Fruit fly (Drosophila melanogaster) whole organism, prepupa: Measurements from ENCODE around the gene CG13023.

Experiments
- Blimp-1 ChIP-seq: fragments of 200-800 bp; sonication (Bioruptor generic); optimal IDR thresholded peaks from 3 replicates; lab custom pipeline; 2017; ENCODE audit warnings: missing biosample characterization, missing genetic modification characterization, mild to moderate bottlenecking, moderate library complexity, missing genetic modification reagents
- CG10631 ChIP-seq: fragments of 200-800 bp; sonication (Bioruptor generic); optimal IDR thresholded peaks from 2 replicates; lab custom pipeline; 2016; ENCODE audit warnings: missing biosample characterization, missing genetic modification characterization
- CG10669 ChIP-seq: fragments of 200-800 bp; sonication (Bioruptor generic); optimal IDR thresholded peaks from 3 replicates; lab custom pipeline; 2018; ENCODE audit warnings: missing biosample characterization, mild to moderate bottlenecking, missing genetic modification characterization, moderate library complexity
- CG11294 ChIP-seq: fragments of 200-800 bp; sonication (Bioruptor generic); IDR thresholded peaks from 2 replicates; pipeline ENCODE4 v1.3.6; 2022; ENCODE audit warnings: missing biosample characterization, missing genetic modification characterization
- CG11902 ChIP-seq: fragments of 200-800 bp; sonication (Bioruptor generic); optimal IDR thresholded peaks from 3 replicates; lab custom pipeline; 2016; ENCODE audit warnings: missing biosample characterization, missing genetic modification characterization
- CG15336 ChIP-seq: fragments of 200-800 bp; sonication (Bioruptor generic); IDR thresholded peaks from 2 replicates; pipeline ENCODE4 v1.3.6; 2022; ENCODE audit warnings: missing biosample characterization, missing genetic modification characterization
- CG1621 ChIP-seq: fragments of 200-800 bp; sonication (Bioruptor generic); optimal IDR thresholded peaks from 3 replicates; lab custom pipeline; 2018; ENCODE audit warnings: missing biosample characterization, mild to moderate bottlenecking, missing genetic modification characterization
- CG16779 ChIP-seq: fragments of 200-800 bp; sonication (Bioruptor generic); optimal IDR thresholded peaks from 3 replicates; lab custom pipeline; 2017; ENCODE audit warnings: missing biosample characterization, mild to moderate bottlenecking, missing genetic modification characterization
- CG31627 ChIP-seq: fragments of 200-800 bp; sonication (Bioruptor generic); optimal IDR thresholded peaks from 3 replicates; lab custom pipeline; 2016; ENCODE audit warnings: missing biosample characterization, missing genetic modification characterization
- CG32006 ChIP-seq: fragments of 200-800 bp; sonication (Bioruptor generic); optimal IDR thresholded peaks from 3 replicates; lab custom pipeline; 2017; ENCODE audit warnings: missing biosample characterization, mild to moderate bottlenecking, missing genetic modification characterization
- CG34406 ChIP-seq: fragments of 200-800 bp; sonication (Bioruptor generic); optimal IDR thresholded peaks from 3 replicates; lab custom pipeline; 2016; ENCODE audit warnings: missing biosample characterization, missing genetic modification characterization
- CG4318 ChIP-seq: fragments of 200-800 bp; sonication (Bioruptor generic); optimal IDR thresholded peaks from 3 replicates; lab custom pipeline; 2017; ENCODE audit warnings: missing biosample characterization, mild to moderate bottlenecking, missing genetic modification characterization
- CG6163 ChIP-seq: fragments of 200-800 bp; sonication (Bioruptor generic); IDR thresholded peaks from 3 replicates; pipeline ENCODE4 v1.3.6; 2022; ENCODE audit warnings: missing biosample characterization, missing genetic modification characterization
- CG6276 ChIP-seq: fragments of 200-800 bp; sonication (Bioruptor generic); optimal IDR thresholded peaks from 2 replicates; lab custom pipeline; 2017; ENCODE audit warnings: missing biosample characterization, mild to moderate bottlenecking, missing genetic modification characterization
- CG6792 ChIP-seq: fragments of 200-800 bp; sonication (Bioruptor generic); optimal IDR thresholded peaks from 3 replicates; lab custom pipeline; 2016; ENCODE audit warnings: missing biosample characterization, missing genetic modification characterization
- CG6854 ChIP-seq: fragments of 200-800 bp; sonication (Bioruptor generic); optimal IDR thresholded peaks from 2 replicates; lab custom pipeline; 2017; ENCODE audit warnings: missing biosample characterization, mild to moderate bottlenecking, missing genetic modification characterization
- CG7368 ChIP-seq: fragments of 200-800 bp; sonication (Bioruptor generic); optimal IDR thresholded peaks from 3 replicates; lab custom pipeline; 2016; ENCODE audit warnings: missing biosample characterization, missing genetic modification characterization
- CG8119 ChIP-seq: fragments of 200-800 bp; sonication (Bioruptor generic); IDR thresholded peaks from 3 replicates; pipeline ENCODE4 v1.3.6; 2022; ENCODE audit warnings: missing biosample characterization, missing genetic modification characterization
- CG8319 ChIP-seq: fragments of 200-800 bp; sonication (Bioruptor generic); optimal IDR thresholded peaks from 3 replicates; lab custom pipeline; 2016; ENCODE audit warnings: missing biosample characterization, missing genetic modification characterization
- CG9139 ChIP-seq: fragments of 200-800 bp; sonication (Bioruptor generic); optimal IDR thresholded peaks from 3 replicates; lab custom pipeline; 2017; ENCODE audit warnings: missing biosample characterization, mild to moderate bottlenecking, missing genetic modification characterization
- Eip75B ChIP-seq: fragments of 200-800 bp; sonication (Bioruptor generic); optimal IDR thresholded peaks from 3 replicates; lab custom pipeline; 2016; ENCODE audit warnings: missing biosample characterization, missing genetic modification characterization
- Eip78C ChIP-seq: fragments of 200-800 bp; sonication (Bioruptor generic); peaks from one replicate; lab custom pipeline; 2016; ENCODE audit warnings: missing biosample characterization, missing genetic modification characterization
- Eip93F ChIP-seq: fragments of 200-800 bp; sonication (Bioruptor generic); optimal IDR thresholded peaks from 2 replicates; lab custom pipeline; 2016; ENCODE audit warnings: missing biosample characterization, mild to moderate bottlenecking, missing genetic modification characterization
- Ets21C ChIP-seq: fragments of 200-800 bp; sonication (Bioruptor generic); optimal IDR thresholded peaks from 3 replicates; lab custom pipeline; 2016; ENCODE audit warnings: missing biosample characterization, missing genetic modification characterization
- Ets96B ChIP-seq: fragments of 200-800 bp; optimal IDR thresholded peaks from 2 replicates; lab custom pipeline; 2019; ENCODE audit warnings: missing biosample characterization, mild to moderate bottlenecking, missing genetic modification characterization, moderate library complexity
- Gug ChIP-seq: fragments of 200-800 bp; sonication (Bioruptor generic); IDR thresholded peaks from 2 replicates; pipeline ENCODE4 v1.3.6; 2022; ENCODE audit warnings: missing biosample characterization, missing genetic modification characterization
- Hr38 ChIP-seq: sonication (Bioruptor generic); optimal IDR thresholded peaks from 2 replicates; lab custom pipeline; 2016; ENCODE audit warnings: missing biosample characterization, missing genetic modification characterization
- Hr39 ChIP-seq: fragments of 200-800 bp; sonication (Bioruptor generic); optimal IDR thresholded peaks from 2 replicates; lab custom pipeline; 2016; ENCODE audit warnings: missing biosample characterization, missing genetic modification characterization
- Hr4 ChIP-seq: fragments of 200-800 bp; sonication (Bioruptor generic); optimal IDR thresholded peaks from 3 replicates; lab custom pipeline; 2016; ENCODE audit warnings: missing biosample characterization, missing genetic modification characterization
- Lpt ChIP-seq: fragments of 200-800 bp; sonication (Bioruptor generic); optimal IDR thresholded peaks from 3 replicates; lab custom pipeline; 2016; ENCODE audit warnings: missing biosample characterization, missing genetic modification characterization
- Met ChIP-seq: fragments of 200-800 bp; sonication (Bioruptor generic); optimal IDR thresholded peaks from 3 replicates; lab custom pipeline; 2016; ENCODE audit warnings: missing biosample characterization, missing genetic modification characterization
- Smox ChIP-seq: fragments of 200-800 bp; sonication (Bioruptor generic); optimal IDR thresholded peaks from 3 replicates; lab custom pipeline; 2016; ENCODE audit warnings: missing biosample characterization, missing genetic modification characterization
- Sox14 ChIP-seq: fragments of 200-800 bp; sonication (Bioruptor generic); optimal IDR thresholded peaks from 3 replicates; lab custom pipeline; 2016; ENCODE audit warnings: missing biosample characterization, missing genetic modification characterization
- Sox15 ChIP-seq: fragments of 200-800 bp; sonication (Bioruptor generic); optimal IDR thresholded peaks from 3 replicates; lab custom pipeline; 2016; ENCODE audit warnings: missing biosample characterization, missing genetic modification characterization
- achi ChIP-seq: fragments of 200-800 bp; sonication (Bioruptor generic); optimal IDR thresholded peaks from 3 replicates; lab custom pipeline; 2016; ENCODE audit warnings: missing biosample characterization, missing genetic modification characterization
- acj6 ChIP-seq: fragments of 200-800 bp; sonication (Bioruptor generic); optimal IDR thresholded peaks from 3 replicates; lab custom pipeline; 2016; ENCODE audit warnings: missing biosample characterization, missing genetic modification characterization
- cyc ChIP-seq: fragments of 200-800 bp; sonication (Bioruptor generic); optimal IDR thresholded peaks from 3 replicates; lab custom pipeline; 2016; ENCODE audit warnings: missing biosample characterization, missing genetic modification characterization
- dac ChIP-seq: fragments of 200-800 bp; sonication (Bioruptor generic); optimal IDR thresholded peaks from 2 replicates; lab custom pipeline; 2017; ENCODE audit warnings: missing biosample characterization, mild to moderate bottlenecking, missing genetic modification characterization
- dsx ChIP-seq: fragments of 200-800 bp; optimal IDR thresholded peaks from 3 replicates; lab custom pipeline; 2019; ENCODE audit warnings: missing biosample characterization, mild to moderate bottlenecking, missing genetic modification characterization, moderate library complexity; ENCODE audit not compliant: poor library complexity, severe bottlenecking
- eg ChIP-seq: fragments of 200-800 bp; sonication (Bioruptor generic); IDR thresholded peaks from 3 replicates; pipeline ENCODE4 v1.3.6; 2022; ENCODE audit warnings: missing biosample characterization, missing genetic modification characterization
- esn ChIP-seq: fragments of 200-800 bp; sonication (Bioruptor generic); optimal IDR thresholded peaks from 2 replicates; lab custom pipeline; 2016; ENCODE audit warnings: missing biosample characterization, mild to moderate bottlenecking, missing genetic modification characterization, moderate library complexity
- fd59A ChIP-seq: fragments of 200-800 bp; sonication (Bioruptor generic); optimal IDR thresholded peaks from 2 replicates; lab custom pipeline; 2017; ENCODE audit warnings: missing biosample characterization, mild to moderate bottlenecking, missing genetic modification characterization, missing genetic modification reagents
- fd85E ChIP-seq: fragments of 200-800 bp; sonication (Bioruptor generic); optimal IDR thresholded peaks from 3 replicates; lab custom pipeline; 2016; ENCODE audit warnings: missing biosample characterization, missing genetic modification characterization
- fkh ChIP-seq: fragments of 200-800 bp; sonication (Bioruptor generic); optimal IDR thresholded peaks from 3 replicates; lab custom pipeline; 2017; ENCODE audit warnings: missing biosample characterization, mild to moderate bottlenecking, missing genetic modification characterization, moderate library complexity
- lz ChIP-seq: fragments of 200-800 bp; sonication (Bioruptor generic); optimal IDR thresholded peaks from 3 replicates; lab custom pipeline; 2016; ENCODE audit warnings: missing biosample characterization, missing genetic modification characterization
- pdm3 ChIP-seq: fragments of 200-800 bp; sonication (Bioruptor generic); optimal IDR thresholded peaks from 3 replicates; lab custom pipeline; 2016; ENCODE audit warnings: missing biosample characterization, missing genetic modification characterization
- salr ChIP-seq, 2 experiments: fragments of 200-800 bp; sonication (Bioruptor generic); optimal IDR thresholded peaks; 3 replicates each; lab custom pipeline; 2016 to 2018; ENCODE audit warnings: missing biosample characterization in 2 of 2, missing genetic modification characterization in 2 of 2, mild to moderate bottlenecking in 1 of 2
- spab ChIP-seq: fragments of 200-800 bp; sonication (Bioruptor generic); optimal IDR thresholded peaks from 2 replicates; lab custom pipeline; 2017; ENCODE audit warnings: missing biosample characterization, mild to moderate bottlenecking, missing genetic modification characterization, missing genetic modification reagents
- svp ChIP-seq: fragments of 200-800 bp; sonication (Bioruptor generic); peaks from one replicate; lab custom pipeline; 2016; ENCODE audit warnings: missing biosample characterization, missing genetic modification characterization
- topi ChIP-seq: fragments of 200-800 bp; sonication (Bioruptor generic); optimal IDR thresholded peaks from 3 replicates; lab custom pipeline; 2016; ENCODE audit warnings: missing biosample characterization, missing genetic modification characterization

The CG13023 gene

DNA sequence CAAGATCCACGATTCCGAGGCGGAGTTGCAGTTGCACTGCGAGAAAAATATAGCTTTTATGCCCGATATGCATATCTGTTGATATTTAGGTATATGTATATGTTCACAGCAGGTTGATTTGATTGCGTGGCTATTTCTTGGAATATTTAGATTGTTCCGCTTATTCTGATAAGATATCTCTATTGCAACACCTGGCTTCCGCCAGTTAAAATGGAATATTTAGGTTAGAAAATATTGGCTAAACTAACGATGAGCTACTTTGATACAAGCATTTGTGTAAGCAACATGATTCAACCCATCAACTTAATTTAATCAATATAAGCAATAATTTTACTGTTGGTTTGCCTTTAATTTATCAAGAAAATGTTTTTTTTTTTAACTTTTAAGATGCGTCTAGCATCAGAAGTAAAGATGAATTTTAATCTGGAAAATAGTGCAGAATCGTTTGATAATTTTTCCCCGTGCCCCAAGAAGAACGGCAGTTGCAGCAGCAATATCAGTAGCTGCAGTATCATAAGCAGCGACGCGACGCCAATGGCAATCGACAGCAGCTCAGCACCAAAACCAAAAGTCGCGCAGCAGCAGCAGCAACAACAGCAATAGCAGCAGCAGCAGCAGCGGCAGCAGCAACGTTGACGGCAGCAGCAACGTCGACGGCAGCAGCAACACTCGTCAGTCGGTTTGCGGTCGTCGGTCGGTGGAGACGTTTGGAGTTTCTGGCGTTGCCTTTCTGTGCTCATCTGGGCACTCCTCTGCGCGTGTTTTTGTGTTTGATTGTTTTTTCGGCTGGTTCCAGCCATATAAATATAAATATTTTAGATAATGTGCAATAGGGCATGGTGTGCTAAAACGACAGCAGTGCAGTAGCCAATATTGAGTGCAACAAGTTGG is 48.6 kb upstream of the CG13023 start:
- TF ChIP-seq dsx (GFP tag; lab: Kevin White, UChicago) (peak; percentile 4), CG8319 (GFP tag; lab: Kevin White, UChicago) (no peak), Hr39 (peak; percentile 78), Sox14 (GFP tag; lab: Kevin White, UChicago) (peak; percentile 78), CG32006 (GFP tag; lab: Kevin White, UChicago) (peak; percentile 87), achi (GFP tag; lab: Kevin White, UChicago) (peak; percentile 69), CG4318 (peak; percentile 73), fkh (GFP tag; lab: Kevin White, UChicago) (no peak), Smox (GFP tag; lab: Kevin White, UChicago) (peak; percentile 68), Hr4 (GFP tag; lab: Kevin White, UChicago) (peak; percentile 60), CG34406 (GFP tag; lab: Kevin White, UChicago) (peak; percentile 57), CG10669 (GFP tag; lab: Kevin White, UChicago) (peak; percentile 77), CG11902 (peak; percentile 57), eg (GFP tag; lab: Robert Waterston, UW) (peak; percentile 42; the same call in 2 of the 3 replicates), Eip93F (GFP tag; lab: Kevin White, UChicago) (no peak), dac (GFP tag; lab: Kevin White, UChicago) (peak; percentile 51), Hr38 (GFP tag; lab: Kevin White, UChicago) (no peak), Eip75B (peak; percentile 85), Ets21C (GFP tag; lab: Kevin White, UChicago) (peak; percentile 66), acj6 (peak; percentile 71), CG8119 (GFP tag; lab: Robert Waterston, UW) (peak; percentile 58; the same call in 1 of the 3 replicates), CG6854 (GFP tag; lab: Kevin White, UChicago) (no peak), CG31627 (GFP tag; lab: Kevin White, UChicago) (peak; percentile 78), Eip78C (GFP tag; lab: Kevin White, UChicago) (peak; percentile 96), CG6276 (GFP tag; lab: Kevin White, UChicago) (peak; percentile 62), CG16779 (tag; lab: Kevin White, UChicago) (no peak), topi (GFP tag; lab: Kevin White, UChicago) (peak; percentile 84), fd59A (GFP tag; lab: Kevin White, UChicago) (peak; percentile 77), cyc (GFP tag; lab: Kevin White, UChicago) (peak; percentile 66), lz (GFP tag; lab: Kevin White, UChicago) (peak; percentile 77), svp (peak; percentile 92), salr (GFP tag; optimal IDR thresholded peaks at IDR 0.05; lab: Kevin White, UChicago) (peak; percentile 10 to 90), esn (GFP tag; lab: Kevin White, UChicago) (peak; percentile 87), spab (GFP tag; lab: Kevin White, UChicago) (peak; percentile 70), CG6163 (GFP tag; lab: Robert Waterston, UW) (peak; percentile 48), Ets96B (peak; percentile 62), fd85E (GFP tag; lab: Kevin White, UChicago) (no peak), Lpt (GFP tag; lab: Kevin White, UChicago) (peak; percentile 32), CG7368 (GFP tag; lab: Kevin White, UChicago) (peak; percentile 46), CG11294 (GFP tag; lab: Robert Waterston, UW) (peak; percentile 20; the same call in 1 of the 2 replicates), CG1621 (peak; percentile 30), CG9139 (GFP tag; lab: Kevin White, UChicago) (no peak), CG15336 (GFP tag; lab: Robert Waterston, UW) (peak; percentile 40; the same call in 1 of the 2 replicates), Gug (GFP tag; lab: Robert Waterston, UW) (peak; percentile 10; the same call in 1 of the 2 replicates), Sox15 (peak; percentile 38), CG10631 (peak; percentile 81), pdm3 (GFP tag; lab: Kevin White, UChicago) (peak; percentile 71), Met (GFP tag; lab: Kevin White, UChicago) (peak; percentile 87), CG6792 (GFP tag; lab: Kevin White, UChicago) (peak; percentile 63), Blimp-1 (GFP tag; lab: Kevin White, UChicago) (peak; percentile 47)
